Worm (Caenorhabditis elegans): ENCODE data around the gene atln-1.

The atln-1 gene

DNA sequence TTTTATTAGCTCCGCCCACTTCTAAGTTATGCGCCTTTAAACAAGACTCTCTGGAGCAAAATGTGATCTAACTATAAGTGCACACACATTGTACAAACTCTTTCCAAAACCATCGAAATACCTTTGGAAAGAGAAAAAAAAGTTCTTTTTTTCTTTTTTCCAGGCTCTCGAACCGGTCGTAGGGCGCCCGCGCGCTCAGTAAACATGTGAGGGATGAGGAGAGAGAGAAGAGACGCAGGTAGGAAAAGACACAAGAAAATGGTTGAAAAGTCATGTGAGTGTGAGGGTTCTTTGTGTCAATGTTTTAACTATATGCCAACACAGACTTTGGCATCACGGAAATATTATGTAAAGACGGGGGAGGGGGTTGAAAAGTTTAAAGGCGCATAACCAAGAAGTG lies 14.0 kb upstream of the atln-1 start (continued):
- peak; percentile 81 for TF ChIP-seq nhr-47 (tag; optimal IDR thresholded peaks at IDR 0.05)
- TF ChIP-seq snu-23 (GFP tag; optimal IDR thresholded peaks at IDR 0.05) = peak; percentile 93
- TF ChIP-seq nhr-85 (tag) = peak; percentile 96
- TF ChIP-seq Y116A8C.19 (tag; optimal IDR thresholded peaks at IDR 0.05; ENCODE audit: borderline replicate concordance) = no peak
- TF ChIP-seq fkh-4 (tag; optimal IDR thresholded peaks at IDR 0.05; ENCODE audit: borderline replicate concordance) = no peak
- peak; percentile 84 for TF ChIP-seq swsn-7 (tag; optimal IDR thresholded peaks at IDR 0.05)
- TF ChIP-seq unc-130 (tag; optimal IDR thresholded peaks at IDR 0.05) = peak; percentile 37
- peak; percentile 79 for TF ChIP-seq lin-13 (GFP tag; optimal IDR thresholded peaks at IDR 0.05)
- TF ChIP-seq mef-2 (tag; optimal IDR thresholded peaks at IDR 0.05) = no peak
- TF ChIP-seq xbp-1 (tag; optimal IDR thresholded peaks at IDR 0.05) = peak; percentile 63
- no peak for TF ChIP-seq C34B4.2 (tag; optimal IDR thresholded peaks at IDR 0.05)
- peak; percentile 43 for TF ChIP-seq C04F5.9 (tag; optimal IDR thresholded peaks at IDR 0.05)
- TF ChIP-seq nhr-20 (tag; optimal IDR thresholded peaks at IDR 0.05) = peak; percentile 93
- peak; percentile 35 for TF ChIP-seq nhr-11 (tag; optimal IDR thresholded peaks at IDR 0.05)
- TF ChIP-seq skn-1 (tag; optimal IDR thresholded peaks at IDR 0.05) = peak; percentile 91
- TF ChIP-seq dsc-1 (tag; optimal IDR thresholded peaks at IDR 0.05) = peak; percentile 28
- TF ChIP-seq nhr-77 (tag; optimal IDR thresholded peaks at IDR 0.05) = peak; percentile 58
- TF ChIP-seq ces-1 (GFP tag; optimal IDR thresholded peaks at IDR 0.05) = no peak
- TF ChIP-seq pag-3 (tag; optimal IDR thresholded peaks at IDR 0.05; ENCODE audit: borderline replicate concordance, insufficient read depth) = peak; percentile 96
- TF ChIP-seq pqm-1 (tag; optimal IDR thresholded peaks at IDR 0.05) = no peak
- peak; percentile 65 for TF ChIP-seq hpl-2 (GFP tag; optimal IDR thresholded peaks at IDR 0.05)
- TF ChIP-seq nhr-71 (tag; optimal IDR thresholded peaks at IDR 0.05) = peak; percentile 95
- no peak for TF ChIP-seq nhr-12 (tag; optimal IDR thresholded peaks at IDR 0.05)
- TF ChIP-seq aha-1 (tag; optimal IDR thresholded peaks at IDR 0.05) = no peak
- TF ChIP-seq fkh-10 (GFP tag; optimal IDR thresholded peaks at IDR 0.05) = no peak
- peak; percentile 72 for TF ChIP-seq fos-1 (tag; optimal IDR thresholded peaks at IDR 0.05)
- TF ChIP-seq lir-3 (tag; optimal IDR thresholded peaks at IDR 0.05; ENCODE audit: poor library complexity) = peak; percentile 62
- TF ChIP-seq rnt-1 (tag; optimal IDR thresholded peaks at IDR 0.05) = peak; percentile 90
- TF ChIP-seq vab-15 (tag; optimal IDR thresholded peaks at IDR 0.05) = no peak
- 0 out of 2 replicates have a peak, but pooled peaks have one; percentile 30 for TF ChIP-seq mab-9 (GFP tag; IDR thresholded peaks at IDR 0.05)
- no peak for TF ChIP-seq hlh-17 (GFP tag; optimal IDR thresholded peaks at IDR 0.05; ENCODE audit: borderline replicate concordance)
- TF ChIP-seq pax-3 (tag; optimal IDR thresholded peaks at IDR 0.05) = peak; percentile 51
- TF ChIP-seq lin-39 (tag; optimal IDR thresholded peaks at IDR 0.05) = no peak
- no peak for TF ChIP-seq sptf-1 (tag; optimal IDR thresholded peaks at IDR 0.05)
- TF ChIP-seq egl-27 (tag; optimal IDR thresholded peaks at IDR 0.05) = no peak
- TF ChIP-seq nhr-19 (GFP tag; conservative IDR thresholded peaks at IDR 0.05) = peak; percentile 92
- TF ChIP-seq ztf-11 (tag; optimal IDR thresholded peaks at IDR 0.05) = no peak
- no peak for TF ChIP-seq aly-2 (tag; optimal IDR thresholded peaks at IDR 0.05)
- TF ChIP-seq mep-1 (tag; optimal IDR thresholded peaks at IDR 0.05) = peak; percentile 94
- TF ChIP-seq elt-3 (tag; optimal IDR thresholded peaks at IDR 0.05) = peak in 2 of 6 experiments; percentile 55 to 56
- TF ChIP-seq grh-1 (GFP tag; IDR thresholded peaks at IDR 0.05) = peak; percentile 95
- TF ChIP-seq ceh-88 (GFP tag; IDR thresholded peaks at IDR 0.05) = peak; percentile 63; the same call in 1 of the 2 replicates
- TF ChIP-seq efl-1 (optimal IDR thresholded peaks at IDR 0.05) = peak; percentile 69 to 71
- peak; percentile 62 to 96 for TF ChIP-seq efl-1 (GFP tag; optimal IDR thresholded peaks at IDR 0.05 in 1 of 2)
- TF ChIP-seq fkh-8 (tag; optimal IDR thresholded peaks at IDR 0.05) = peak; percentile 10
- no peak for TF ChIP-seq zip-4 (GFP tag; optimal IDR thresholded peaks at IDR 0.05)
- TF ChIP-seq tlp-1 (tag; optimal IDR thresholded peaks at IDR 0.05) = no peak
- TF ChIP-seq nhr-90 (tag; optimal IDR thresholded peaks at IDR 0.05; ENCODE audit: poor library complexity) = peak; percentile 86
- TF ChIP-seq lin-14 (GFP tag; optimal IDR thresholded peaks at IDR 0.05) = peak; percentile 94
- peak; percentile 45 for TF ChIP-seq sup-37 (GFP tag; optimal IDR thresholded peaks at IDR 0.05)
- no peak for TF ChIP-seq unc-98 (GFP tag; IDR thresholded peaks at IDR 0.05)
- no peak for TF ChIP-seq zag-1 (tag; optimal IDR thresholded peaks at IDR 0.05)
- TF ChIP-seq dpl-1 (GFP tag; optimal IDR thresholded peaks at IDR 0.05) = peak; percentile 49 to 68 (median 67)

Measured in whole organism, L1 larva.